Worm (Caenorhabditis elegans) whole organism, mixed stage, embryonic: ENCODE data around the gene C26F1.3.

ENCODE experiments used
- ces-1 ChIP-seq: fragments of 150-350 bp; optimal IDR thresholded peaks from 2 replicates; lab custom pipeline; 2014; ENCODE audit warnings: missing biosample characterization, missing genetic modification reagents, missing genetic modification characterization
- cnd-1 ChIP-seq: fragments of 200-800 bp; sonication (Bioruptor generic); optimal IDR thresholded peaks from 2 replicates; lab custom pipeline; 2018; ENCODE audit warnings: mild to moderate bottlenecking, missing genetic modification characterization, missing compliant biosample characterization
- elt-3 ChIP-seq: fragments of 150-350 bp; optimal IDR thresholded peaks from 2 replicates; lab custom pipeline; 2014; ENCODE audit warnings: missing biosample characterization, missing genetic modification characterization
- ham-2 ChIP-seq: fragments of 200-800 bp; sonication (Bioruptor generic); optimal IDR thresholded peaks from 2 replicates; lab custom pipeline; 2018; ENCODE audit warnings: mild to moderate bottlenecking, missing genetic modification characterization, missing compliant biosample characterization
- mab-5 ChIP-seq: fragments of 150-350 bp; optimal IDR thresholded peaks from 2 replicates; lab custom pipeline; 2014; ENCODE audit warnings: missing biosample characterization, missing genetic modification characterization
- nhr-237 ChIP-seq: fragments of 150-350 bp; optimal IDR thresholded peaks from 2 replicates; lab custom pipeline; 2014; ENCODE audit warnings: missing biosample characterization, missing genetic modification characterization
- nhr-28 ChIP-seq: fragments of 150-350 bp; optimal IDR thresholded peaks from 2 replicates; lab custom pipeline; 2014; ENCODE audit warnings: missing biosample characterization, missing genetic modification characterization
- pha-4 ChIP-seq: fragments of 150-350 bp; optimal IDR thresholded peaks from 2 replicates; lab custom pipeline; 2018; ENCODE audit warnings: missing biosample characterization, missing genetic modification reagents, missing genetic modification characterization
- snpc-4 ChIP-seq: fragments of 150-350 bp; optimal IDR thresholded peaks from 2 replicates; lab custom pipeline; 2014; ENCODE audit warnings: missing biosample characterization, missing genetic modification characterization
- tbx-8 ChIP-seq: fragments of 200-800 bp; sonication (Bioruptor generic); optimal IDR thresholded peaks from 2 replicates; lab custom pipeline; 2018; ENCODE audit warnings: mild to moderate bottlenecking, missing genetic modification characterization, moderate library complexity, missing compliant biosample characterization
- unc-62 ChIP-seq: fragments of 150-350 bp; optimal IDR thresholded peaks from 2 replicates; lab custom pipeline; 2014; ENCODE audit warnings: missing biosample characterization, missing genetic modification reagents, missing genetic modification characterization
- ztf-11 ChIP-seq: fragments of 150-350 bp; optimal IDR thresholded peaks from 2 replicates; lab custom pipeline; 2014; ENCODE audit warnings: missing biosample characterization, missing genetic modification characterization

DNA sequence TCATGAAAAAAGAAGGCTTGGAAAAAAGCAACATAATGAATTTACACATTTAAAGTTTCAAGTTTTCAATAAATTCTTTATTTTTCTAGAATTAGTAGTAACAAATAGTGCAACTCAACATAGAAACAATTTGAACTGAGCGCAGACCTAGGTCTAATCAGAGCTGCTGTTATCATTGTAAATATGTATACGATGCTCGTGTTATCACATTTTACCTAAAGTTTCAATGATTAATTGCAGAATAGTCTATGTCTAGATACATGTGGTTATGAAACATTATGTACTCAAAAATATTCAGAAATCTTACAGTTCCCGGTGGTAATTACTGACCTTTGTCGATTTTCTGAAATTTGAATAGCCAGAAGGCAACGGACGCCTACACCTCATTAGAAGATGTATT lies 21.1 kb upstream of the C26F1.3 start:
- TF ChIP-seq pha-4 (tag; lab: Kevin White, UChicago) (no peak), elt-3 (tag; lab: Kevin White, UChicago) (no peak), mab-5 (tag; lab: Kevin White, UChicago) (no peak), unc-62 (GFP tag; lab: Kevin White, UChicago) (no peak), ham-2 (no peak), snpc-4 (tag; lab: Kevin White, UChicago) (no peak), cnd-1 (no peak), tbx-8 (GFP tag; lab: Kevin White, UChicago) (no peak), nhr-28 (tag; lab: Kevin White, UChicago) (no peak), nhr-237 (tag; lab: Kevin White, UChicago) (no peak), ztf-11 (tag; lab: Kevin White, UChicago) (no peak), ces-1 (GFP tag; lab: Kevin White, UChicago) (no peak)
